Fruit fly (Drosophila melanogaster) Kc167 (cell line): ENCODE measurements around the gene TTLL1B.

Experiments
- Myc ChIP-seq: fragments of >200 bp; optimal IDR thresholded peaks from 2 replicates; lab custom pipeline; 2017; ENCODE audit warnings: missing external identifiers
- Sin3A ChIP-seq: fragments of >200 bp; optimal IDR thresholded peaks from 2 replicates; lab custom pipeline; 2018; ENCODE audit warnings: missing external identifiers
- h ChIP-seq: fragments of >200 bp; optimal IDR thresholded peaks from 3 replicates; lab custom pipeline; 2018; ENCODE audit warnings: missing external identifiers
- insv ChIP-seq: fragments of >200 bp; optimal IDR thresholded peaks from 3 replicates; lab custom pipeline; 2018; ENCODE audit warnings: missing external identifiers
- psq ChIP-seq: fragments of >200 bp; optimal IDR thresholded peaks from 2 replicates; lab custom pipeline; 2017; ENCODE audit warnings: missing external identifiers
- ttk ChIP-seq: sonication (Bioruptor generic); optimal IDR thresholded peaks from 2 replicates; lab custom pipeline; 2017; ENCODE audit warnings: missing external identifiers

- TF ChIP-seq psq (lab: Kevin White, UChicago) (no peak), Sin3A (lab: Kevin White, UChicago) (no peak), ttk (lab: Kevin White, UChicago) (no peak), insv (no peak), h (lab: Kevin White, UChicago) (no peak), Myc (lab: Kevin White, UChicago) (no peak)
Observed at dm6 chr3L:4599747-4600146, 48.3 kb upstream of the TTLL1B start.
